Worm (Caenorhabditis elegans): ENCODE measurements around the gene F02E11.2.

ce11 chrII:3241842-3242241 is 20.8 kb upstream of the F02E11.2 start:
- TF ChIP-seq mep-1 (tag; optimal IDR thresholded peaks at IDR 0.05), result no peak
- no peak for TF ChIP-seq unc-62 (GFP tag; optimal IDR thresholded peaks at IDR 0.05)
- no peak for TF ChIP-seq mab-9 (GFP tag; IDR thresholded peaks at IDR 0.05)
- TF ChIP-seq fos-1 (tag; optimal IDR thresholded peaks at IDR 0.05), result no peak
- TF ChIP-seq skn-1 (tag; optimal IDR thresholded peaks at IDR 0.05), result no peak
- no peak for TF ChIP-seq pqm-1 (tag; optimal IDR thresholded peaks at IDR 0.05)
- TF ChIP-seq zag-1 (tag; optimal IDR thresholded peaks at IDR 0.05), result no peak
- TF ChIP-seq ceh-82 (tag; optimal IDR thresholded peaks at IDR 0.05), result no peak
- TF ChIP-seq fkh-10 (GFP tag; optimal IDR thresholded peaks at IDR 0.05), result no peak
- no peak for TF ChIP-seq lin-39 (tag; optimal IDR thresholded peaks at IDR 0.05)
- TF ChIP-seq ets-5 (GFP tag; IDR thresholded peaks at IDR 0.05), result no peak
- TF ChIP-seq snpc-4 (tag; optimal IDR thresholded peaks at IDR 0.05), result no peak

Measured in whole organism, L1 larva.